Worm (Caenorhabditis elegans) whole organism, young adult: Measurements from ENCODE around the gene nhr-159.

Source experiments
- B0019.2 ChIP-seq: fragments of 200-800 bp; sonication (Bioruptor generic); conservative IDR thresholded peaks from 2 replicates; pipeline ENCODE4 v1.3.6; 2022; ENCODE audit warnings: missing genetic modification reagents, missing genetic modification characterization, missing compliant biosample characterization
- B0336.3 ChIP-seq: fragments of 200-800 bp; sonication (Bioruptor generic); IDR thresholded peaks from 2 replicates; pipeline ENCODE4 v1.3.6; 2022; ENCODE audit warnings: missing genetic modification characterization, missing compliant biosample characterization
- F22D6.2 ChIP-seq: sonication (generic microtip); optimal IDR thresholded peaks from 2 replicates; lab custom pipeline; 2016; ENCODE audit warnings: mild to moderate bottlenecking, missing genetic modification characterization, missing compliant biosample characterization
- F33H1.4 ChIP-seq: fragments of 200-800 bp; sonication (Bioruptor generic); IDR thresholded peaks from 2 replicates; pipeline ENCODE4 v1.3.6; 2022; ENCODE audit warnings: missing genetic modification reagents, missing genetic modification characterization, missing compliant biosample characterization
- F37B4.10 ChIP-seq: fragments of 200-800 bp; sonication (Bioruptor generic); IDR thresholded peaks from 2 replicates; pipeline ENCODE4 v1.3.6; 2022; ENCODE audit warnings: missing genetic modification characterization, missing compliant biosample characterization
- F39B2.1 ChIP-seq: fragments of 200-800 bp; sonication (Bioruptor generic); IDR thresholded peaks from 2 replicates; pipeline ENCODE4 v1.3.6; 2022; ENCODE audit warnings: missing genetic modification reagents, missing genetic modification characterization, missing compliant biosample characterization
- F49E8.2 ChIP-seq: sonication (generic microtip); optimal IDR thresholded peaks from 3 replicates; lab custom pipeline; 2017; ENCODE audit warnings: missing genetic modification characterization, mild to moderate bottlenecking, missing compliant biosample characterization, antibody characterized with exemption, moderate library complexity; ENCODE audit not compliant: insufficient read depth
- Y53F4B.3 ChIP-seq: fragments of 200-800 bp; sonication (Bioruptor generic); IDR thresholded peaks from 2 replicates; pipeline ENCODE4 v1.3.6; 2022; ENCODE audit warnings: missing genetic modification reagents, missing genetic modification characterization, missing compliant biosample characterization
- Y53G8AR.9 ChIP-seq: fragments of 200-800 bp; sonication (Bioruptor generic); conservative IDR thresholded peaks from 2 replicates; pipeline ENCODE4 v1.3.6; 2022; ENCODE audit warnings: missing genetic modification reagents, missing genetic modification characterization, missing compliant biosample characterization
- Y95B8A.8 ChIP-seq: fragments of 200-800 bp; sonication (Bioruptor generic); IDR thresholded peaks from 2 replicates; pipeline ENCODE4 v1.3.6; 2022; ENCODE audit warnings: missing genetic modification reagents, missing genetic modification characterization, missing compliant biosample characterization
- ama-1 ChIP-seq, 3 experiments: fragments of 150-350 bp in 1 of 3; sonication (generic microtip) in 2 of 3; optimal IDR thresholded peaks; 2 replicates each; lab custom pipeline; 2014 to 2018; ENCODE audit warnings: missing biosample characterization in 2 of 3, missing genetic modification characterization in 2 of 3, missing genetic modification reagents in 2 of 3
- aptf-3 ChIP-seq: fragments of 200-800 bp; sonication (Bioruptor generic); IDR thresholded peaks from 2 replicates; pipeline ENCODE4 v1.3.6; 2022; ENCODE audit warnings: missing genetic modification characterization, missing compliant biosample characterization
- attf-5 ChIP-seq: fragments of 200-800 bp; sonication (Bioruptor generic); optimal IDR thresholded peaks from 2 replicates; lab custom pipeline; 2018; ENCODE audit warnings: mild to moderate bottlenecking, missing genetic modification characterization, missing compliant biosample characterization
- attf-6 ChIP-seq: fragments of 200-800 bp; sonication (Bioruptor generic); IDR thresholded peaks from 2 replicates; pipeline ENCODE4 v1.3.6; 2022; ENCODE audit warnings: missing genetic modification reagents, missing genetic modification characterization, missing compliant biosample characterization
- cebp-2 ChIP-seq: fragments of 200-800 bp; sonication (Bioruptor generic); IDR thresholded peaks from 2 replicates; pipeline ENCODE4 v1.3.6; 2022; ENCODE audit warnings: missing genetic modification characterization, missing compliant biosample characterization
- ceh-27 ChIP-seq: fragments of 200-800 bp; sonication (Bioruptor generic); optimal IDR thresholded peaks from 2 replicates; lab custom pipeline; 2018; ENCODE audit warnings: mild to moderate bottlenecking, missing genetic modification characterization, moderate library complexity, missing compliant biosample characterization
- chd-7 ChIP-seq: sonication (generic microtip); optimal IDR thresholded peaks from 2 replicates; lab custom pipeline; 2016; ENCODE audit warnings: mild to moderate bottlenecking, missing genetic modification characterization, moderate library complexity, missing compliant biosample characterization
- hlh-12 ChIP-seq: sonication (generic microtip); optimal IDR thresholded peaks from 2 replicates; lab custom pipeline; 2016; ENCODE audit warnings: missing genetic modification characterization, missing compliant biosample characterization
- hmg-20 ChIP-seq: fragments of 200-800 bp; sonication (Bioruptor generic); IDR thresholded peaks from 2 replicates; pipeline ENCODE4 v1.3.6; 2022; ENCODE audit warnings: missing genetic modification reagents, missing genetic modification characterization, missing compliant biosample characterization
- lin-26 ChIP-seq: fragments of 200-800 bp; sonication (Bioruptor generic); IDR thresholded peaks from 2 replicates; pipeline ENCODE4 v1.3.6; 2022; ENCODE audit warnings: missing genetic modification reagents, missing genetic modification characterization, missing compliant biosample characterization
- lin-40 ChIP-seq: sonication (generic microtip); optimal IDR thresholded peaks from 2 replicates; lab custom pipeline; 2016; ENCODE audit warnings: missing genetic modification characterization, mild to moderate bottlenecking, missing compliant biosample characterization, missing genotype, missing genetic modification reagents
- lin-54 ChIP-seq: fragments of 200-800 bp; sonication (Bioruptor generic); optimal IDR thresholded peaks from 2 replicates; lab custom pipeline; 2018; ENCODE audit warnings: mild to moderate bottlenecking, missing genetic modification characterization, missing compliant biosample characterization
- lsl-1 ChIP-seq: fragments of 200-800 bp; sonication (Bioruptor generic); optimal IDR thresholded peaks from 2 replicates; lab custom pipeline; 2018; ENCODE audit warnings: mild to moderate bottlenecking, missing genetic modification characterization, moderate library complexity, missing compliant biosample characterization
- lsy-27 ChIP-seq: sonication (generic microtip); optimal IDR thresholded peaks from 2 replicates; lab custom pipeline; 2017; ENCODE audit warnings: missing genetic modification characterization, mild to moderate bottlenecking, missing compliant biosample characterization, antibody characterized with exemption, missing genotype, borderline replicate concordance; ENCODE audit not compliant: insufficient read depth
- nhr-80 ChIP-seq: sonication (generic microtip); optimal IDR thresholded peaks from 2 replicates; lab custom pipeline; 2016; ENCODE audit warnings: missing genetic modification characterization, missing compliant biosample characterization
- nhr-90 ChIP-seq: sonication (generic microtip); optimal IDR thresholded peaks from 2 replicates; lab custom pipeline; 2016; ENCODE audit warnings: missing genotype, mild to moderate bottlenecking, missing genetic modification characterization, missing compliant biosample characterization
- rec-8 ChIP-seq, 2 experiments: sonication (generic microtip); optimal IDR thresholded peaks; 2 replicates each; lab custom pipeline; 2016; ENCODE audit warnings: mild to moderate bottlenecking in 2 of 2, missing genetic modification characterization in 2 of 2, missing genetic modification reagents in 2 of 2, missing genotype in 2 of 2, missing biosample characterization in 1 of 2, missing compliant biosample characterization in 1 of 2, moderate library complexity in 1 of 2
- repo-1 ChIP-seq: sonication (generic microtip); optimal IDR thresholded peaks from 2 replicates; lab custom pipeline; 2017; ENCODE audit warnings: mild to moderate bottlenecking, missing genetic modification characterization, missing compliant biosample characterization
- rpc-1 ChIP-seq, 2 experiments: fragments of 150-350 bp in 1 of 2; sonication (generic microtip) in 1 of 2; optimal IDR thresholded peaks; 2 replicates each; lab custom pipeline; 2014 to 2018; ENCODE audit warnings: missing biosample characterization in 1 of 2, missing genetic modification characterization in 1 of 2, missing genetic modification reagents in 1 of 2, missing genotype in 1 of 2
- snpc-1.3 ChIP-seq: sonication (generic microtip); optimal IDR thresholded peaks from 2 replicates; lab custom pipeline; 2017; ENCODE audit warnings: missing genetic modification characterization, mild to moderate bottlenecking, missing compliant biosample characterization, antibody characterized with exemption, moderate library complexity, missing genotype, missing genetic modification reagents; ENCODE audit not compliant: insufficient read depth
- sptf-2 ChIP-seq: fragments of 200-800 bp; sonication (Bioruptor generic); optimal IDR thresholded peaks from 2 replicates; lab custom pipeline; 2018; ENCODE audit warnings: mild to moderate bottlenecking, missing genetic modification characterization, missing compliant biosample characterization
- tbx-9 ChIP-seq: sonication (generic microtip); optimal IDR thresholded peaks from 2 replicates; lab custom pipeline; 2016; ENCODE audit warnings: borderline replicate concordance, missing genetic modification characterization, inconsistent platforms, missing compliant biosample characterization
- ztf-6 ChIP-seq: fragments of 200-800 bp; sonication (Bioruptor generic); IDR thresholded peaks from 2 replicates; pipeline ENCODE4 v1.3.6; 2022; ENCODE audit warnings: missing genetic modification reagents, missing genetic modification characterization, missing compliant biosample characterization

Gene nhr-159

DNA sequence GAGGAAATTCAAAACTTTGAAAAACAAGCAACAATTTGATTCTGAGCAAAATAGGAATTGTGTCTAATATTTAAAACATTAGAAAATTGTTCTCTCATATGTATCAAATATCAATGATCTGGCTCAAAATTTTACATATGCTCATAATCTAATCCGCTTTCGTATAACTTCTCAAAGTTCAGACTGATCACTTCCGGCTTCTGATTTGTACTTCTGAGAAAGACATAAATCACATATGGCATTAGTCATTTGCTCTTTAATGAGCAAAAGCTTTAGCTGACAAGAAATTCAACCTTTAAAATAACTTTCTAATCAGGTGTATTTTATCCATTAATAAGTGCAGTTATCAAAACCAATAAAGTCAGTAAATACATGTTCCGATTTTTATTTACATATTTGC lies 22.2 kb downstream of the nhr-159 start:
- TF ChIP-seq chd-7 (tag; lab: Kevin White, UChicago) (no peak), aptf-3 (GFP tag; lab: Robert Waterston, UW) (no peak), attf-6 (no peak), ama-1 (optimal IDR thresholded peaks at IDR 0.05; lab: Kevin White, UChicago) (no peak), ama-1 (GFP tag; optimal IDR thresholded peaks at IDR 0.05; lab: Kevin White, UChicago) (no peak), F22D6.2 (tag; lab: Kevin White, UChicago) (no peak), rpc-1 (optimal IDR thresholded peaks at IDR 0.05; lab: Kevin White, UChicago) (no peak), rpc-1 (tag; optimal IDR thresholded peaks at IDR 0.05; lab: Kevin White, UChicago) (no peak), F33H1.4 (no peak), lin-54 (GFP tag; lab: Kevin White, UChicago) (no peak), repo-1 (tag; lab: Kevin White, UChicago) (no peak), F39B2.1 (GFP tag; lab: Robert Waterston, UW) (no peak), B0019.2 (GFP tag; lab: Robert Waterston, UW) (no peak), snpc-1.3 (no peak), ceh-27 (GFP tag; lab: Kevin White, UChicago) (no peak), F49E8.2 (no peak)

DNA sequence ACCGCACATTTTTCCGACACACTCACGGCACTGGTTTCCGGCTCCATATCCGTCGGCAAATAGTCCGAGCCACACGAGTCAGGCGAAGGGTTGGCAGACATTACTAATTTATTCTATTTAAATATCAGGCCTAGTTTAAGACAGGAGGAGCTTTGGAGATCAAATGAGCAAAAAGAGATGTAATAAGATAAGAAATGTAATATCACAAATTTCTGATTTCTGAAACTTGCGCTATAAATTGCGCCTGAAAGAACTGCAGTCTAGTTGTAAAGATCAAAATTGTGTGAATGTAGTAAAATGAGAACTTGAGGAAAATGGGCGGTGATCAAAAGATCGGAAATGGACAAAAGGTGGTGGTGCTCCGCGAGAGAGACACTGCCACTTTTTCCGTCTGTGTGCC lies 23.3 kb downstream of the nhr-159 start, which contains the start of gene nhr-186:
TSS of gene nhr-186 (minus strand) at position 101 of the 400 bp plus-strand sequence.
- no peak for TF ChIP-seq cebp-2 (GFP tag; lab: Robert Waterston, UW)
- no peak for TF ChIP-seq Y53G8AR.9
- no peak for TF ChIP-seq B0336.3 (GFP tag; lab: Robert Waterston, UW)
- TF ChIP-seq F39B2.1 (GFP tag; lab: Robert Waterston, UW): no peak
- no peak for TF ChIP-seq lin-26
- no peak for TF ChIP-seq rec-8 (tag; optimal IDR thresholded peaks at IDR 0.05; lab: Kevin White, UChicago)
- no peak for TF ChIP-seq tbx-9 (tag; lab: Kevin White, UChicago)
- TF ChIP-seq B0019.2 (GFP tag; lab: Robert Waterston, UW): no peak
- no peak for TF ChIP-seq hmg-20 (GFP tag; lab: Robert Waterston, UW)
- TF ChIP-seq Y95B8A.8 (GFP tag; lab: Robert Waterston, UW): no peak
- no peak for TF ChIP-seq lsl-1 (GFP tag; lab: Kevin White, UChicago)
- TF ChIP-seq attf-5 (GFP tag; lab: Kevin White, UChicago): no peak
- no peak for TF ChIP-seq ztf-6 (GFP tag; lab: Robert Waterston, UW)
- no peak for TF ChIP-seq hlh-12
- TF ChIP-seq aptf-3 (GFP tag; lab: Robert Waterston, UW): no peak
- no peak for TF ChIP-seq lsy-27
- TF ChIP-seq lin-40 (tag; lab: Kevin White, UChicago): no peak
- TF ChIP-seq F37B4.10 (GFP tag; lab: Robert Waterston, UW): no peak
- no peak for TF ChIP-seq sptf-2 (GFP tag; lab: Kevin White, UChicago)

DNA sequence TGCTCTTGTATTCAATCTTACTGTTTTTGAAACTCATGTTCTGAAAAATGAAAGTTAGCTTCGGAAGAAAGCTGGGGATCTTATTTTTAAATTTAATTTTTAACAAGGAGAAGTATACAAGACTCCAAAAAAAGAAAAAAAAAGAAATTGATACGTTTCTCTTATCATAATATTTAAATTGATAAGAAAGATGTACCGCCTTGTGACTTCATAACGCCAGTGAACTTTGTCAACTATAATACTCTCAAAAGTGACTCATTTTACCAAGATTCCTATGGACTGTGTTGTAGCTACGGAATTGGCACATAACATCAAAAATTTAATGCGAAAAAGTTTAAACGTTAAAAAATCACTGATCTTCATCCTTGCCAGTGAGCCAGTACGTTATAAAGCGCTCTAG lies 26.4 kb downstream of the nhr-159 start:
- TF ChIP-seq nhr-80 (tag; lab: Kevin White, UChicago): peak; percentile 64
- no peak for TF ChIP-seq nhr-90 (tag; lab: Kevin White, UChicago)
- TF ChIP-seq, all 124 proteins: peak for 1

DNA sequence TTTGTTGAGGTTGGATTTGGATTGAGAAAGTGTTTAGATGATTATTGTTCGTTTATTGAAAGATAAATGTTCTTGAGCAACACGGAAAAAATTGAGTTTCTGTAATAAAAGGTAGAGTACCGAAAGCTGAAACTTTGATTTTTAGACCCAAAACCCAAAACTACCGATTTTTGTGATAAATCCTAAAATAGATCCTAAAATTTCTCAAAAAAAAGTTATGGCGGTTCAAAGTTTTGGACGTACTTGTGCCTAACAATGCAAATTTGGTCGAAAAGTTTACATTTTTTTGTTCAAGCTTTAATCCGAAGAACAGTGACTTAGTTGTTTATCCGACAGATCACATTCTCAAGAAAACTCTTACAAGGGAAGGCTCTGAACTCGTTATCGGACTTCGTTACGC lies 30.9 kb downstream of the nhr-159 start, which contains the start of gene nhr-185:
TSS of gene nhr-185 (minus strand) at position 101 of the 400 bp plus-strand sequence.
- TF ChIP-seq rpc-1 (optimal IDR thresholded peaks at IDR 0.05; lab: Kevin White, UChicago) (no peak), rpc-1 (tag; optimal IDR thresholded peaks at IDR 0.05; lab: Kevin White, UChicago) (no peak), Y53F4B.3 (GFP tag; lab: Robert Waterston, UW) (no peak)
